Worm (Caenorhabditis elegans) whole organism, early embryonic: ENCODE measurements around the gene K02E7.1.

Experiments
- B0310.2 ChIP-seq: sonication (generic microtip); optimal IDR thresholded peaks from 2 replicates; lab custom pipeline; 2016; ENCODE audit warnings: mild to moderate bottlenecking, missing genetic modification characterization, missing compliant biosample characterization
- F13C5.2 ChIP-seq: sonication (generic microtip); optimal IDR thresholded peaks from 2 replicates; lab custom pipeline; 2017; ENCODE audit warnings: mild to moderate bottlenecking, missing genetic modification characterization, inconsistent platforms, missing compliant biosample characterization
- aly-1 ChIP-seq: sonication (generic microtip); optimal IDR thresholded peaks from 2 replicates; lab custom pipeline; 2016; ENCODE audit warnings: missing genetic modification characterization, missing compliant biosample characterization
- ama-1 ChIP-seq: fragments of 150-350 bp; optimal IDR thresholded peaks from 2 replicates; lab custom pipeline; 2014
- ceh-36 ChIP-seq: sonication (generic microtip); optimal IDR thresholded peaks from 2 replicates; lab custom pipeline; 2016; ENCODE audit warnings: missing genetic modification characterization, inconsistent platforms, missing compliant biosample characterization
- flt-1 ChIP-seq: fragments of 200-800 bp; sonication (Bioruptor generic); IDR thresholded peaks from 2 replicates; pipeline ENCODE4 v1.3.6; 2022; ENCODE audit warnings: missing genetic modification characterization, missing compliant biosample characterization
- hmbx-1 ChIP-seq: sonication (generic microtip); optimal IDR thresholded peaks from 2 replicates; lab custom pipeline; 2016; ENCODE audit warnings: mild to moderate bottlenecking, missing genetic modification characterization, missing compliant biosample characterization
- hnd-1 ChIP-seq: sonication (generic microtip); optimal IDR thresholded peaks from 2 replicates; lab custom pipeline; 2016; ENCODE audit warnings: missing genetic modification characterization, missing compliant biosample characterization
- scrt-1 ChIP-seq: fragments of 200-800 bp; sonication (Bioruptor generic); IDR thresholded peaks from 2 replicates; pipeline ENCODE4 v1.3.6; 2022; ENCODE audit warnings: missing genetic modification characterization, missing compliant biosample characterization
- sea-1 ChIP-seq: fragments of 200-800 bp; sonication (Bioruptor generic); conservative IDR thresholded peaks from 2 replicates; pipeline ENCODE4 v1.3.6; 2022; ENCODE audit warnings: missing genetic modification characterization, missing compliant biosample characterization
- tbx-11 ChIP-seq: fragments of 200-800 bp; sonication (Bioruptor generic); IDR thresholded peaks from 2 replicates; pipeline ENCODE4 v1.3.6; 2022; ENCODE audit warnings: missing genetic modification characterization, missing compliant biosample characterization
- tra-4 ChIP-seq: sonication (generic microtip); optimal IDR thresholded peaks from 2 replicates; lab custom pipeline; 2017; ENCODE audit warnings: missing genetic modification characterization, missing compliant biosample characterization

DNA sequence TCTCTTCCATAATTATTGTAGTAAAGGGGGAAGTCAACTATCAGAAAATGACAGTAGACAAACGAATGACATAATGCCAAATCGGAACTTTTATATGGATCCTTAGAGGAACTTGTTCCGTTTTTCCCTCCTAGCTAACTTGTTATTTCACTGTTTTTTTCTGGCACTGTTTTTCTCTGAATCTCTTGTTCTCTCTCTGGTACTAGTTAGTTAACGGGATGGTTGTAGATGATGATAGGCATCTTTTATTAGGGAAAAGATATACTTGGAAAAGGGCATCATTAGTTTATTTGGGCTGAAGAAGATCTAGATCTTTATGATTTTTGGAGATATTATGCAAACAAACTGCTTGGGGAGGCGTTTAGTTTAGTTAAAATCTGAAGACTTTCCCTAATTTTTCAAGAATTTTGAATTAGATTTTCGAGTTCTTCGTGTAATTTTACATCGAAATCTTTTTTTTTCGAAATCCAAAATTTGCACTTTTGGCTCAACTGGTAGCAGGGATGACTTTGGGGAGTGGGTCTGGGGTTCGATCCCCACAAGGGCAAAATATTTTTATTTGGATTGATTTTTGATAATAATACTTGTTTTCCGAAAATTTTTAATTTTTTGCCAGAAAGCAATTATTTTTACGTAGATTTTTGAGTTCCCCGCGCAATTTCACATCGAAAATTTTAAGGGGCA lies 24.1 kb downstream of the K02E7.1 start, which contains the start of gene col-40:
- TF ChIP-seq ama-1 (lab: Kevin White, UChicago) (no peak), scrt-1 (GFP tag; lab: Robert Waterston, UW) (no peak), sea-1 (GFP tag; lab: Robert Waterston, UW) (no peak), F13C5.2 (tag; lab: Kevin White, UChicago) (no peak), ceh-36 (tag; lab: Kevin White, UChicago) (no peak), tra-4 (no peak), tbx-11 (no peak), flt-1 (GFP tag; lab: Robert Waterston, UW) (no peak), B0310.2 (no peak), aly-1 (tag; lab: Kevin White, UChicago) (no peak), hnd-1 (tag; lab: Kevin White, UChicago) (no peak), hmbx-1 (no peak)
